Worm (Caenorhabditis elegans): Measurements from ENCODE around the gene lgc-4.

DNA sequence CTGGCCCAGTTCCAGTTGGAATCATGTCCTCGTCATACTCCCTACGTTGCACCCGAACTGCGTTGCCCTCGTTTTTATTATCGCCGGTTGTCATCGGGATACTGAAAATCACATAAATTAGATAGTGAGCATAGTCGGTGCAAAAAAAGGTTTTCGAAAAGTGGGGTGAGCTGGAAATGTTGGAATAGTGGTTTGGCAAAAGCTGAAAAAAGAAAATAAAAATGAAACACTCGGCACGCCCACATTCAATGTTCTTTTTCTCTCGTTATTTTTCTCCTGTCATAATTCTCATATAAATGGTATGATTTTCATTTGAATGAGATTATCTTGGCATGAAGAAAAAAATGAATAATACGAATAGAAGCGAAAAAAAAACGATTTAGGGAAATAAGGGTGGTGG lies 22.2 kb upstream of the lgc-4 start, which contains the start of gene F18G5.6:
- no peak for TF ChIP-seq ceh-34 (tag; optimal IDR thresholded peaks at IDR 0.05)
- TF ChIP-seq dve-1 (tag; optimal IDR thresholded peaks at IDR 0.05): no peak
- no peak for TF ChIP-seq che-1 (tag; optimal IDR thresholded peaks at IDR 0.05)
- no peak for TF ChIP-seq ztf-16 (tag; optimal IDR thresholded peaks at IDR 0.05)
- no peak for TF ChIP-seq sdc-2 (tag; optimal IDR thresholded peaks at IDR 0.05)
- no peak for TF ChIP-seq unc-55 (GFP tag; optimal IDR thresholded peaks at IDR 0.05)
- no peak for TF ChIP-seq hlh-6 (tag; optimal IDR thresholded peaks at IDR 0.05)
- TF ChIP-seq elt-2 (tag; optimal IDR thresholded peaks at IDR 0.05): no peak
- TF ChIP-seq ama-1 (optimal IDR thresholded peaks at IDR 0.05): no peak
- TF ChIP-seq sox-4 (tag; optimal IDR thresholded peaks at IDR 0.05): no peak
- no peak for TF ChIP-seq elt-4 (tag; optimal IDR thresholded peaks at IDR 0.05)
